Fruit fly (Drosophila melanogaster) whole organism, wandering third instar larva: ENCODE data around the gene CG44098.

Source experiments
- CrebA ChIP-seq: fragments of 200-800 bp; sonication (Bioruptor generic); optimal IDR thresholded peaks from 2 replicates; lab custom pipeline; 2016; ENCODE audit warnings: missing biosample characterization, mild to moderate bottlenecking, missing genetic modification characterization, borderline replicate concordance
- GATAd ChIP-seq: sonication (Bioruptor generic); optimal IDR thresholded peaks from 2 replicates; lab custom pipeline; 2016; ENCODE audit warnings: missing biosample characterization, missing genetic modification characterization
- HLH106 ChIP-seq: fragments of 200-800 bp; optimal IDR thresholded peaks from 3 replicates; lab custom pipeline; 2019; ENCODE audit warnings: missing biosample characterization, mild to moderate bottlenecking, missing genetic modification characterization, moderate library complexity
- Hnf4 ChIP-seq: fragments of 200-800 bp; sonication (Bioruptor generic); optimal IDR thresholded peaks from 2 replicates; lab custom pipeline; 2016; ENCODE audit warnings: missing biosample characterization, mild to moderate bottlenecking, missing genetic modification characterization
- Hr78 ChIP-seq: fragments of >200 bp; optimal IDR thresholded peaks from 2 replicates; lab custom pipeline; 2017; ENCODE audit warnings: missing biosample characterization, missing genetic modification characterization
- Jra ChIP-seq: sonication (Bioruptor generic); optimal IDR thresholded peaks from 2 replicates; lab custom pipeline; 2016; ENCODE audit warnings: missing biosample characterization, missing genetic modification characterization
- N ChIP-seq: fragments of >200 bp; optimal IDR thresholded peaks from 2 replicates; lab custom pipeline; 2018; ENCODE audit warnings: missing biosample characterization, missing external identifiers, missing genetic modification characterization
- dl ChIP-seq, 2 experiments: fragments of 175-275, 200-275 bp in 1 of 2; fragments of 200-275 bp in 1 of 2; sonication (Bioruptor generic); optimal IDR thresholded peaks; lab custom pipeline; 2018; ENCODE audit warnings: mild to moderate bottlenecking in 2 of 2, missing biosample characterization in 2 of 2, missing genetic modification characterization in 2 of 2, moderate library complexity in 2 of 2; ENCODE audit not compliant: partially characterized antibody in 2 of 2, insufficient read depth in 1 of 2
- dsf ChIP-seq: sonication (Bioruptor generic); optimal IDR thresholded peaks from 2 replicates; lab custom pipeline; 2016; ENCODE audit warnings: missing biosample characterization, missing genetic modification characterization, borderline replicate concordance
- foxo ChIP-seq, 2 experiments: fragments of 200-800 bp; sonication (Bioruptor generic); optimal IDR thresholded peaks; 2 replicates in 1 of 2; 3 replicates in 1 of 2; lab custom pipeline; 2016 to 2017; ENCODE audit warnings: missing biosample characterization in 2 of 2, missing genetic modification characterization in 2 of 2
- fru ChIP-seq: fragments of 200-800 bp; sonication (Bioruptor generic); optimal IDR thresholded peaks from 3 replicates; lab custom pipeline; 2016; ENCODE audit warnings: missing biosample characterization, mild to moderate bottlenecking, missing genetic modification characterization
- jim ChIP-seq: fragments of 175-275, 200-325 bp; sonication (Bioruptor generic); optimal IDR thresholded peaks from 2 replicates; lab custom pipeline; 2016; ENCODE audit warnings: missing biosample characterization, mild to moderate bottlenecking, missing genetic modification characterization
- pan ChIP-seq: fragments of >200 bp; optimal IDR thresholded peaks from 2 replicates; lab custom pipeline; 2017
- psq ChIP-seq: fragments of 200-800 bp; sonication (Bioruptor generic); optimal IDR thresholded peaks from 3 replicates; lab custom pipeline; 2017; ENCODE audit warnings: missing biosample characterization, mild to moderate bottlenecking, missing genetic modification characterization, moderate library complexity
- sage ChIP-seq: fragments of 200-800 bp; sonication (Bioruptor generic); optimal IDR thresholded peaks from 2 replicates; lab custom pipeline; 2016; ENCODE audit warnings: missing biosample characterization, mild to moderate bottlenecking, missing genetic modification characterization
- sv ChIP-seq: fragments of 200-800 bp; sonication (Bioruptor generic); optimal IDR thresholded peaks from 3 replicates; lab custom pipeline; 2016; ENCODE audit warnings: missing biosample characterization, missing genetic modification characterization
- tai ChIP-seq: sonication (Bioruptor generic); optimal IDR thresholded peaks from 2 replicates; lab custom pipeline; 2016; ENCODE audit warnings: missing biosample characterization, missing genetic modification characterization
- woc ChIP-seq: sonication (Bioruptor generic); optimal IDR thresholded peaks from 2 replicates; lab custom pipeline; 2016; ENCODE audit warnings: missing biosample characterization, mild to moderate bottlenecking, missing genetic modification characterization

The CG44098 gene

dm6 chr3R:4705167-4705566, 67.8 kb downstream of the CG44098 start:
- TF ChIP-seq Hr78 (GFP tag; lab: Kevin White, UChicago) (no peak), GATAd (GFP tag; lab: Kevin White, UChicago) (no peak), dl (GFP tag; optimal IDR thresholded peaks at IDR 0.05; lab: Kevin White, UChicago; ENCODE audit: insufficient read depth in 1 of 2, partially characterized antibody in 2 of 2) (no peak), fru (no peak), tai (GFP tag; lab: Kevin White, UChicago) (no peak), HLH106 (tag; lab: Kevin White, UChicago) (no peak), jim (GFP tag; lab: Kevin White, UChicago) (no peak), dsf (GFP tag; lab: Kevin White, UChicago) (no peak), Hnf4 (no peak), sv (GFP tag; lab: Kevin White, UChicago) (no peak), Jra (GFP tag; lab: Kevin White, UChicago) (no peak), woc (no peak), foxo (GFP tag; optimal IDR thresholded peaks at IDR 0.05; lab: Kevin White, UChicago) (no peak), CrebA (GFP tag; lab: Kevin White, UChicago) (no peak), N (GFP tag; lab: Kevin White, UChicago) (no peak), sage (GFP tag; lab: Kevin White, UChicago) (no peak), pan (no peak), psq (GFP tag; lab: Kevin White, UChicago) (no peak)
